Worm (Caenorhabditis elegans) whole organism, mixed stage, embryonic: ENCODE measurements around the gene Y105C5A.9.
"Not testable (repeated sequence)": the region's sequence is repeated elsewhere in the genome, so short reads cannot be mapped to it uniquely, and the experiment has no call there.

Source experiments
- M03D4.4 ChIP-seq: sonication (generic microtip); optimal IDR thresholded peaks from 2 replicates; lab custom pipeline; 2017; ENCODE audit warnings: mild to moderate bottlenecking, missing genetic modification characterization, missing compliant biosample characterization
- bed-3 ChIP-seq: fragments of 200-800 bp; sonication (Bioruptor generic); optimal IDR thresholded peaks from 3 replicates; lab custom pipeline; 2018; ENCODE audit warnings: mild to moderate bottlenecking, missing genetic modification characterization, moderate library complexity, missing compliant biosample characterization
- blmp-1 ChIP-seq: fragments of 150-350 bp; optimal IDR thresholded peaks from 2 replicates; lab custom pipeline; 2014; ENCODE audit warnings: missing biosample characterization, missing genetic modification characterization
- ceh-39 ChIP-seq: fragments of 150-350 bp; optimal IDR thresholded peaks from 2 replicates; lab custom pipeline; 2014; ENCODE audit warnings: missing biosample characterization, missing genetic modification characterization
- ceh-43 ChIP-seq: fragments of 200-800 bp; sonication (Bioruptor generic); optimal IDR thresholded peaks from 2 replicates; lab custom pipeline; 2018; ENCODE audit warnings: mild to moderate bottlenecking, missing genetic modification characterization, moderate library complexity, missing compliant biosample characterization
- ceh-83 ChIP-seq: fragments of 200-800 bp; sonication (Bioruptor generic); optimal IDR thresholded peaks from 2 replicates; lab custom pipeline; 2018; ENCODE audit warnings: mild to moderate bottlenecking, missing genetic modification characterization, missing compliant biosample characterization
- ces-1 ChIP-seq: fragments of 150-350 bp; optimal IDR thresholded peaks from 2 replicates; lab custom pipeline; 2014; ENCODE audit warnings: missing biosample characterization, missing genetic modification reagents, missing genetic modification characterization
- cnd-1 ChIP-seq: fragments of 200-800 bp; sonication (Bioruptor generic); optimal IDR thresholded peaks from 2 replicates; lab custom pipeline; 2018; ENCODE audit warnings: mild to moderate bottlenecking, missing genetic modification characterization, missing compliant biosample characterization
- drap-1 ChIP-seq: fragments of 200-800 bp; sonication (Bioruptor generic); optimal IDR thresholded peaks from 3 replicates; lab custom pipeline; 2018; ENCODE audit warnings: mild to moderate bottlenecking, missing genetic modification characterization, missing compliant biosample characterization
- elt-3 ChIP-seq: fragments of 150-350 bp; optimal IDR thresholded peaks from 2 replicates; lab custom pipeline; 2014; ENCODE audit warnings: missing biosample characterization, missing genetic modification characterization
- hlh-1 ChIP-seq: fragments of 150-350 bp; optimal IDR thresholded peaks from 2 replicates; lab custom pipeline; 2014; ENCODE audit warnings: missing biosample characterization, missing genetic modification reagents, missing genetic modification characterization
- lin-13 ChIP-seq: fragments of 150-350 bp; optimal IDR thresholded peaks from 2 replicates; lab custom pipeline; 2014; ENCODE audit warnings: missing biosample characterization, missing genetic modification characterization
- lsy-2 ChIP-seq: fragments of 150-350 bp; optimal IDR thresholded peaks from 2 replicates; lab custom pipeline; 2014; ENCODE audit warnings: missing biosample characterization, missing genetic modification characterization
- mab-5 ChIP-seq: fragments of 150-350 bp; optimal IDR thresholded peaks from 2 replicates; lab custom pipeline; 2014; ENCODE audit warnings: missing biosample characterization, missing genetic modification characterization
- mep-1 ChIP-seq: fragments of 150-350 bp; optimal IDR thresholded peaks from 2 replicates; lab custom pipeline; 2017; ENCODE audit warnings: missing biosample characterization, missing genetic modification reagents, missing genetic modification characterization, inconsistent platforms
- mls-2 ChIP-seq: sonication (generic microtip); optimal IDR thresholded peaks from 2 replicates; lab custom pipeline; 2016; ENCODE audit warnings: mild to moderate bottlenecking, missing genetic modification characterization, moderate library complexity, missing compliant biosample characterization
- nhr-12 ChIP-seq: fragments of 150-350 bp; optimal IDR thresholded peaks from 2 replicates; lab custom pipeline; 2014; ENCODE audit warnings: missing biosample characterization, missing genetic modification characterization
- nhr-2 ChIP-seq: fragments of 150-350 bp; optimal IDR thresholded peaks from 2 replicates; lab custom pipeline; 2014; ENCODE audit warnings: missing biosample characterization, missing genetic modification characterization
- nhr-237 ChIP-seq: fragments of 150-350 bp; optimal IDR thresholded peaks from 2 replicates; lab custom pipeline; 2014; ENCODE audit warnings: missing biosample characterization, missing genetic modification characterization
- nhr-76 ChIP-seq: sonication (generic microtip); optimal IDR thresholded peaks from 2 replicates; lab custom pipeline; 2017; ENCODE audit warnings: missing biosample characterization, missing genetic modification characterization
- pha-4 ChIP-seq: fragments of 150-350 bp; optimal IDR thresholded peaks from 2 replicates; lab custom pipeline; 2018; ENCODE audit warnings: missing biosample characterization, missing genetic modification reagents, missing genetic modification characterization
- sem-2 ChIP-seq: fragments of 200-800 bp; sonication (Bioruptor generic); optimal IDR thresholded peaks from 2 replicates; lab custom pipeline; 2018; ENCODE audit warnings: mild to moderate bottlenecking, missing genetic modification characterization, missing compliant biosample characterization
- snpc-4 ChIP-seq: fragments of 150-350 bp; optimal IDR thresholded peaks from 2 replicates; lab custom pipeline; 2014; ENCODE audit warnings: missing biosample characterization, missing genetic modification characterization
- tbx-8 ChIP-seq: fragments of 200-800 bp; sonication (Bioruptor generic); optimal IDR thresholded peaks from 2 replicates; lab custom pipeline; 2018; ENCODE audit warnings: mild to moderate bottlenecking, missing genetic modification characterization, moderate library complexity, missing compliant biosample characterization
- unc-120 ChIP-seq: sonication (generic microtip); optimal IDR thresholded peaks from 2 replicates; lab custom pipeline; 2017; ENCODE audit warnings: missing genetic modification characterization, missing compliant biosample characterization; ENCODE audit not compliant: poor library complexity, severe bottlenecking
- unc-39 ChIP-seq: fragments of 150-350 bp; optimal IDR thresholded peaks from 2 replicates; lab custom pipeline; 2014; ENCODE audit warnings: missing biosample characterization, missing genetic modification characterization
- unc-62 ChIP-seq: fragments of 150-350 bp; optimal IDR thresholded peaks from 2 replicates; lab custom pipeline; 2014; ENCODE audit warnings: missing biosample characterization, missing genetic modification reagents, missing genetic modification characterization
- zip-8 ChIP-seq: fragments of 150-350 bp; optimal IDR thresholded peaks from 2 replicates; lab custom pipeline; 2014; ENCODE audit warnings: missing biosample characterization, missing genetic modification characterization
- ztf-11 ChIP-seq: fragments of 150-350 bp; optimal IDR thresholded peaks from 2 replicates; lab custom pipeline; 2014; ENCODE audit warnings: missing biosample characterization, missing genetic modification characterization

Gene Y105C5A.9

DNA sequence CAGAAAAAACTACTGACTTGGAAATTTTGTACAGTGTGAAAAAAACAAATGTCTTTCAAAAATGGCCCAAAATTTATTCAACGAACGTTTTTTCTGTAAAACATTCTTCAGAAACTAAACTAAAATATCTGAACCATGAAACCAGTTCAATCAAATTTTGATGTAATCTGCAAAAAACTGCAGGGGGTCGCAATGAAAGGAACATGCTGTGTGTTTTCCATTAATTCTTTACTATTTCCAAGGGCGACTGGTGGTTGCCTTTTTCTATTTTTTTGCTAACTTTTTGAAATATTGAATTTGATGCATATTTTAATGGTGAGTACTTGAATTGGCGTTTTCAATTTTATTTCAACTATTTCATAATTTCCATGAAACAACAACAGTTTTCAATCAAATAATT is at the start of gene Y105C5A.9:
TSS of gene Y105C5A.9 (plus strand) at position 301 of the 400 bp plus-strand sequence.
- TF ChIP-seq zip-8 (tag; lab: Kevin White, UChicago) (no peak), nhr-237 (tag; lab: Kevin White, UChicago) (no peak), ceh-83 (GFP tag; lab: Kevin White, UChicago) (no peak), nhr-2 (tag; lab: Kevin White, UChicago) (no peak), mep-1 (no peak)

DNA sequence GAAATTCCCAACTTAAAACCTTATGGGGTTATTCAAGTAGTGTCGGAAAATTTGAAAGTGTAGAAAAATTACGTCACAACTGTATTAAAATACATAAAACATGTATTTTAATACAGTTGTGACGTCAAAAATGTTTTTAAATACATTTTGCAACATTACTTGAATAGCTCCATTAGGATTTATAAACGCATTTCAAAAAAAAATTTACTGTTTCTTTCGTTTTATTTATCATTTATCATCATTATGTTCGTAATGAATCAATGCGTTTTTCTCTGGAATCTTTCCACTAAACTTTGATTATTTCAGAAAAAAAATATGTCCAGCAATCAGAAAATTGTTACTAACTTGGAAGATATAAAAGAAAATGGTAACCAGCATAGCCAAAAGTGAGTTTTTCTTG is 47.7 kb upstream of the Y105C5A.9 start, which contains the start of gene Y105C5A.508:
TSS of gene Y105C5A.508 (plus strand) at position 301 of the 400 bp plus-strand sequence.
- TF ChIP-seq unc-62 (no peak), mab-5 (no peak), pha-4 (tag; lab: Kevin White, UChicago) (no peak), mep-1 (no peak), nhr-2 (tag; lab: Kevin White, UChicago) (no peak), tbx-8 (GFP tag; lab: Kevin White, UChicago) (no peak), nhr-237 (tag; lab: Kevin White, UChicago) (no peak)

DNA sequence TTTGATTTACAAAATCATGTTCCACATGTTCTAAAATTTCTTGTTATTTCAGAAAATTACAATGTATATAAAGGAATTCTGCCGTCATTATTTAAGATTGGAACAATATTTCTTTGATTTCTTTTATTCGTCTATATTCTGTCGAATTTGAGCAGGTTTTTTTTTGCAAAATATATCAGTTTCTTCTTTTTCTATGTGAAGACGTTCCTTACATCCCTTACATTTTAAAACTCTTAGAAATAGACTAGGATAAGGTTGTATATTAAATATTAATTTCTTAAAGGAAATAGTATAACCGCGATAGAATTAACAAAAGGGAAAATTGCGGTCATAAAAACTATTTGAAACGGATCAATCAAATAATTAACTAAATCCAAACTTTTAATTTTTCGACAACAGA is 42.4 kb upstream of the Y105C5A.9 start:
- TF ChIP-seq ceh-43 (no peak), unc-62 (no peak), unc-120 (tag; lab: Kevin White, UChicago) (no peak), unc-39 (tag; lab: Kevin White, UChicago) (no peak), zip-8 (tag; lab: Kevin White, UChicago) (no peak), nhr-12 (no peak), cnd-1 (tag; lab: Kevin White, UChicago) (no peak), snpc-4 (tag; lab: Kevin White, UChicago) (no peak), pha-4 (tag; lab: Kevin White, UChicago) (no peak), M03D4.4 (no peak), nhr-237 (tag; lab: Kevin White, UChicago) (no peak), bed-3 (GFP tag; lab: Kevin White, UChicago) (no peak), tbx-8 (GFP tag; lab: Kevin White, UChicago) (no peak)

ce11 chrIV:15590397-15590796 is 40.9 kb upstream of the Y105C5A.9 start, which contains the start of gene abu-5:
Gene abu-5, plus strand, starts transcription at chrIV:15590697.
- TF ChIP-seq tbx-8 (GFP tag; lab: Kevin White, UChicago); lin-13; zip-8 (tag; lab: Kevin White, UChicago): not testable (repeated sequence)

DNA sequence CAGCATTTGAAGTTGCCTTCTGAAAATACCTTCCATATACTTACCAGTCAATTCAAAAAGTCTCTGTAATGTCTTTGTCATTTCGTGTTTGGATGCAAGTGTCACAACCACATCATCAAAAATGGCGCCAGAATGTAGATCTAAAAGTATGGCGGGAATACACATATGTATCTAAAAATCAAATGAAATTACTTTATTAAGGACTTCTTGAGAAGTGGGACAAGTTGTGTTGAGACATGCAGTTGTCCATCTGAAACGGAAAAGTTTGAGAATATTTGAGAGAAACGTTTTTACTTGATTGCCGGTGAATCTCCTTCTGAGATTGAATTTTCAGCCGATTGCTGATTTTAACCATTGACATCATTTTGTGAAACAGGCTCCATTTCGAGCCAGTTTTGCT is 39.3 kb upstream of the Y105C5A.9 start:
- TF ChIP-seq bed-3 (GFP tag; lab: Kevin White, UChicago) (no peak), blmp-1 (no peak), hlh-1 (tag; lab: Kevin White, UChicago) (no peak), drap-1 (GFP tag; lab: Kevin White, UChicago) (no peak), nhr-2 (tag; lab: Kevin White, UChicago) (no peak), ces-1 (GFP tag; lab: Kevin White, UChicago) (no peak), pha-4 (tag; lab: Kevin White, UChicago) (no peak), ceh-83 (GFP tag; lab: Kevin White, UChicago) (no peak), lsy-2 (tag; lab: Kevin White, UChicago) (no peak), sem-2 (GFP tag; lab: Kevin White, UChicago) (no peak), ceh-39 (tag; lab: Kevin White, UChicago) (no peak), elt-3 (tag; lab: Kevin White, UChicago) (no peak), cnd-1 (tag; lab: Kevin White, UChicago) (no peak), M03D4.4 (no peak), unc-120 (tag; lab: Kevin White, UChicago) (no peak), nhr-237 (tag; lab: Kevin White, UChicago) (no peak), ztf-11 (tag; lab: Kevin White, UChicago) (no peak)

ce11 chrIV:15593078-15593477 is 38.2 kb upstream of the Y105C5A.9 start:
- TF ChIP-seq nhr-2 (tag; lab: Kevin White, UChicago) (no peak), nhr-12 (no peak), nhr-76 (tag; lab: Kevin White, UChicago) (no peak), mep-1 (no peak), snpc-4 (tag; lab: Kevin White, UChicago) (no peak), lsy-2 (tag; lab: Kevin White, UChicago) (no peak), mls-2 (tag; lab: Kevin White, UChicago) (no peak)
